Fruit fly (Drosophila melanogaster): ENCODE measurements around the gene CG33303.

CG33303 gene

DNA sequence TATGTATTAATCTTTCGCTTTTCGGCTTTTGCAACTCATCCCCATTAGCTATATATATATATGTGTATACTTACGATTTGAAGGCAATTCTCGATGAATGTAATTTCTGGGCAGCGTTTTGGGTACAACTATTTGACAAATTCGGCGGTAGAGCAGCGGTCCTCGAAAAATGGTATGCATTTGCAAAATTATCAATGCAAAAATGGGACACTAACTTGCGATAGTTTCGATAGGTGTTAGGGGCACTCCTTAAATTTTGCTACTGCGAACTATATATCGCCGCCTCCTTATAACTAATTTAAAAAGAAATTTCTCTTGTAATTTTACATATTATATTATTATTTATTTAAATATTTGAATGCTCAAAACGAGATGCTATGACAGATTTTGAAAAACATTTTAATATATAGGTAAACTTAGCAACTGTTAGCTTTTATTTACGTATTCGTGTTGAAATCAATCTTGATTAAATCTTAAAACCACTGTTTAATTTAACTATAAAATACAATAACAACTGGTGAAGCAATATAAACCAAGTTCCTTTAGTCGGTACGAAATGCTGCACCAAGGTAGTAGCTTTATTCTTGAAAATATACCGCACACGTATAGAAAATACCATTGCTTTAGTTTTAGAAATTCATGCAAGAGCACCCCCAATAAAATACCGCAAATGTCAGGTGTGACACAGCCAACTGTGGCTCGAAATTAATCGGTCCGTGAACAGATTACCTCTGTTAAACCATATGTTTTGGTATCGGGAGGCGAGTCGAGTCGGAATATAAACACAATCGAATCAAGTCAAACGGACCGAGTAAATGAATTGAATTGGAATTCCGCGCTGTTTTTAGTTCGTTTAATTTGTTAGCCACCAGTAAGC lies 37.9 kb upstream of the CG33303 start, which contains the start of the genes CG5355 and Klp31E (continued):
- no peak for TF ChIP-seq Abd-B (GFP tag; optimal IDR thresholded peaks at IDR 0.05)
- peak; percentile 35 for TF ChIP-seq gcm2 (GFP tag; optimal IDR thresholded peaks at IDR 0.05)
- peak; percentile 76 for TF ChIP-seq Nf-YC (tag; optimal IDR thresholded peaks at IDR 0.05)
- TF ChIP-seq CG14965 (GFP tag; optimal IDR thresholded peaks at IDR 0.05; ENCODE audit: borderline replicate concordance): no peak
- TF ChIP-seq CG3281 (GFP tag; optimal IDR thresholded peaks at IDR 0.05): peak; percentile 64
- no peak for TF ChIP-seq CG6854 (GFP tag; optimal IDR thresholded peaks at IDR 0.05)
- TF ChIP-seq pfk (GFP tag; optimal IDR thresholded peaks at IDR 0.05): peak; percentile 41
- no peak for TF ChIP-seq gsb-n (tag; optimal IDR thresholded peaks at IDR 0.05)
- peak; percentile 64 for TF ChIP-seq Asciz (GFP tag; optimal IDR thresholded peaks at IDR 0.05)
- peak; percentile 37 for TF ChIP-seq Drgx (GFP tag; IDR thresholded peaks at IDR 0.05)
- TF ChIP-seq NC2α (GFP tag; optimal IDR thresholded peaks at IDR 0.05): no peak
- peak; percentile 72 for TF ChIP-seq CG10543 (GFP tag; optimal IDR thresholded peaks at IDR 0.05)
- TF ChIP-seq CG18764 (GFP tag; optimal IDR thresholded peaks at IDR 0.05): no peak
- TF ChIP-seq E2f2 (GFP tag; IDR thresholded peaks at IDR 0.05): no peak; the same call in 1 of the 2 replicates
- no peak for TF ChIP-seq Dip2 (GFP tag; IDR thresholded peaks at IDR 0.05)
- TF ChIP-seq tll (GFP tag; optimal IDR thresholded peaks at IDR 0.05): no peak
- TF ChIP-seq CG10959 (GFP tag; IDR thresholded peaks at IDR 0.05): no peak
- peak; percentile 10 for TF ChIP-seq CG1647 (GFP tag; optimal IDR thresholded peaks at IDR 0.05)
- TF ChIP-seq lilli (GFP tag; optimal IDR thresholded peaks at IDR 0.05): peak; percentile 74
- TF ChIP-seq ftz-f1 (GFP tag; optimal IDR thresholded peaks at IDR 0.05): no peak
- peak; percentile 72 for TF ChIP-seq CG10979 (tag; optimal IDR thresholded peaks at IDR 0.05)
- TF ChIP-seq twi (tag; optimal IDR thresholded peaks at IDR 0.05): peak; percentile 69
- peak; percentile 12 for TF ChIP-seq CG2875 (GFP tag; optimal IDR thresholded peaks at IDR 0.05)
- peak; percentile 26 for TF ChIP-seq CG30431 (GFP tag; optimal IDR thresholded peaks at IDR 0.05)
- peak; percentile 71 for TF ChIP-seq Xbp1 (GFP tag; optimal IDR thresholded peaks at IDR 0.05)
- no peak for TF ChIP-seq pan (optimal IDR thresholded peaks at IDR 0.05)
- TF ChIP-seq pan (GFP tag; optimal IDR thresholded peaks at IDR 0.05 in 1 of 2, IDR thresholded peaks at IDR 0.05 in 1 of 2): peak in 1 of 2 experiments; percentile 63
- TF ChIP-seq rib (GFP tag; IDR thresholded peaks at IDR 0.05): peak; percentile 40; the same call in 1 of the 2 replicates
- no peak for TF ChIP-seq CG43689 (GFP tag; IDR thresholded peaks at IDR 0.05)
- no peak for TF ChIP-seq H15 (GFP tag; IDR thresholded peaks at IDR 0.05)
- peak; percentile 24 for TF ChIP-seq CG10462 (GFP tag; optimal IDR thresholded peaks at IDR 0.05)
- TF ChIP-seq CG2199 (GFP tag; IDR thresholded peaks at IDR 0.05): 0 out of 3 replicates have a peak, but pooled peaks have one; percentile 24
- TF ChIP-seq zen2 (GFP tag; IDR thresholded peaks at IDR 0.05; ENCODE audit: partially characterized antibody): peak; percentile 63; the same call in 2 of the 3 replicates
- no peak for TF ChIP-seq crol (GFP tag; IDR thresholded peaks at IDR 0.05)
- no peak for TF ChIP-seq CTCF (GFP tag; optimal IDR thresholded peaks at IDR 0.05)
- no peak for TF ChIP-seq ab (GFP tag; optimal IDR thresholded peaks at IDR 0.05)
- TF ChIP-seq CG30020 (tag; optimal IDR thresholded peaks at IDR 0.05): peak; percentile 95
- no peak for TF ChIP-seq yki (optimal IDR thresholded peaks at IDR 0.05)
- TF ChIP-seq CG11695 (GFP tag; IDR thresholded peaks at IDR 0.05): no peak; the same call in 2 of the 3 replicates
- TF ChIP-seq CG8281 (tag; optimal IDR thresholded peaks at IDR 0.05): no peak
- peak; percentile 52 for TF ChIP-seq CG33213 (GFP tag; optimal IDR thresholded peaks at IDR 0.05)
- TF ChIP-seq CG5180 (GFP tag; optimal IDR thresholded peaks at IDR 0.05): no peak
- peak; percentile 44; the same call in 1 of the 2 replicates for TF ChIP-seq CG11247 (GFP tag; IDR thresholded peaks at IDR 0.05)
- no peak for TF ChIP-seq CG4730 (GFP tag; IDR thresholded peaks at IDR 0.05)
- peak; percentile 64; the same call in 2 of the 3 replicates for TF ChIP-seq tgo (GFP tag; IDR thresholded peaks at IDR 0.05)
- TF ChIP-seq Lim3 (GFP tag; IDR thresholded peaks at IDR 0.05): no peak
- no peak for TF ChIP-seq Rx (GFP tag; IDR thresholded peaks at IDR 0.05)
- no peak for TF ChIP-seq gt (GFP tag; IDR thresholded peaks at IDR 0.05)
- TF ChIP-seq Mes4 (GFP tag; optimal IDR thresholded peaks at IDR 0.05): peak; percentile 46
- TF ChIP-seq CG12391 (tag; optimal IDR thresholded peaks at IDR 0.05): peak; percentile 84

Measured in whole organism, embryonic.